Worm (Caenorhabditis elegans): ENCODE data around the gene ugt-42.

- TF ChIP-seq isw-1 (GFP tag; IDR thresholded peaks at IDR 0.05): no peak
- no peak for TF ChIP-seq alr-1 (tag; optimal IDR thresholded peaks at IDR 0.05; ENCODE audit: borderline replicate concordance)
- TF ChIP-seq aha-1 (tag; optimal IDR thresholded peaks at IDR 0.05): no peak
- no peak for TF ChIP-seq nhr-71 (tag; optimal IDR thresholded peaks at IDR 0.05)
- TF ChIP-seq pag-3 (tag; optimal IDR thresholded peaks at IDR 0.05; ENCODE audit: borderline replicate concordance, insufficient read depth): no peak
- no peak for TF ChIP-seq lsy-2 (tag; optimal IDR thresholded peaks at IDR 0.05)
- no peak for TF ChIP-seq ztf-4 (tag; optimal IDR thresholded peaks at IDR 0.05)
- no peak for TF ChIP-seq lin-13 (GFP tag; optimal IDR thresholded peaks at IDR 0.05)
- no peak for TF ChIP-seq unc-130 (tag; optimal IDR thresholded peaks at IDR 0.05)
- no peak for TF ChIP-seq Y116A8C.19 (tag; optimal IDR thresholded peaks at IDR 0.05; ENCODE audit: borderline replicate concordance)
- TF ChIP-seq nhr-11 (tag; optimal IDR thresholded peaks at IDR 0.05): no peak
- no peak for TF ChIP-seq lin-35 (GFP tag; optimal IDR thresholded peaks at IDR 0.05)
- TF ChIP-seq zip-4 (GFP tag; optimal IDR thresholded peaks at IDR 0.05): no peak
- no peak for TF ChIP-seq fkh-10 (GFP tag; optimal IDR thresholded peaks at IDR 0.05)
These were observed 48.9 kb downstream of the ugt-42 start, which contains the start of gene srj-52 for ce11 chrV:695914-696313.

Data from whole organism, L1 larva.